Fruit fly (Drosophila melanogaster) whole organism, wandering third instar larva: ENCODE data around the gene CG45413.

Experiments
- Abd-B ChIP-seq: fragments of >200 bp; optimal IDR thresholded peaks from 2 replicates; lab custom pipeline; 2017; ENCODE audit warnings: missing biosample characterization, missing genetic modification characterization
- CG32264 ChIP-seq: fragments of 200-800 bp; sonication (Bioruptor generic); optimal IDR thresholded peaks from 2 replicates; lab custom pipeline; 2016; ENCODE audit warnings: missing biosample characterization, missing genetic modification characterization
- CG9705 ChIP-seq: fragments of 200-800 bp; sonication (Bioruptor generic); optimal IDR thresholded peaks from 2 replicates; lab custom pipeline; 2018; ENCODE audit warnings: missing biosample characterization, mild to moderate bottlenecking, missing genetic modification characterization
- CrebA ChIP-seq: fragments of 200-800 bp; sonication (Bioruptor generic); optimal IDR thresholded peaks from 2 replicates; lab custom pipeline; 2016; ENCODE audit warnings: missing biosample characterization, mild to moderate bottlenecking, missing genetic modification characterization, borderline replicate concordance
- Dfd ChIP-seq: fragments of >200 bp; optimal IDR thresholded peaks from 2 replicates; lab custom pipeline; 2017; ENCODE audit warnings: missing biosample characterization, missing genetic modification characterization
- Dif ChIP-seq: fragments of 200-275, 200-300 bp; sonication (Bioruptor generic); optimal IDR thresholded peaks from 2 replicates; lab custom pipeline; 2018; ENCODE audit warnings: missing biosample characterization, missing genetic modification characterization; ENCODE audit not compliant: partially characterized antibody
- HLH106 ChIP-seq: fragments of 200-800 bp; optimal IDR thresholded peaks from 3 replicates; lab custom pipeline; 2019; ENCODE audit warnings: missing biosample characterization, mild to moderate bottlenecking, missing genetic modification characterization, moderate library complexity
- Hnf4 ChIP-seq: fragments of 200-800 bp; sonication (Bioruptor generic); optimal IDR thresholded peaks from 2 replicates; lab custom pipeline; 2016; ENCODE audit warnings: missing biosample characterization, mild to moderate bottlenecking, missing genetic modification characterization
- Hr78 ChIP-seq: fragments of >200 bp; optimal IDR thresholded peaks from 2 replicates; lab custom pipeline; 2017; ENCODE audit warnings: missing biosample characterization, missing genetic modification characterization
- Jra ChIP-seq: sonication (Bioruptor generic); optimal IDR thresholded peaks from 2 replicates; lab custom pipeline; 2016; ENCODE audit warnings: missing biosample characterization, missing genetic modification characterization
- Mio ChIP-seq: sonication (Bioruptor generic); optimal IDR thresholded peaks from 2 replicates; lab custom pipeline; 2016; ENCODE audit warnings: missing biosample characterization, missing genetic modification characterization
- Myc ChIP-seq: fragments of >200 bp; optimal IDR thresholded peaks from 2 replicates; lab custom pipeline; 2017
- N ChIP-seq: fragments of >200 bp; optimal IDR thresholded peaks from 2 replicates; lab custom pipeline; 2018; ENCODE audit warnings: missing biosample characterization, missing external identifiers, missing genetic modification characterization
- OdsH ChIP-seq: fragments of 200-800 bp; sonication (Bioruptor generic); optimal IDR thresholded peaks from 2 replicates; lab custom pipeline; 2016; ENCODE audit warnings: missing biosample characterization, mild to moderate bottlenecking, missing genetic modification characterization
- Rel ChIP-seq, 2 experiments: fragments of 200-800 bp; sonication (Bioruptor generic) in 1 of 2; optimal IDR thresholded peaks; 2 replicates in 1 of 2; 3 replicates in 1 of 2; lab custom pipeline; 2016 to 2019; ENCODE audit warnings: mild to moderate bottlenecking in 2 of 2, missing biosample characterization in 2 of 2, missing genetic modification characterization in 2 of 2, moderate library complexity in 1 of 2
- Vsx2 ChIP-seq: fragments of 200-300, 225-300 bp; sonication (Bioruptor generic); optimal IDR thresholded peaks from 2 replicates; lab custom pipeline; 2018; ENCODE audit warnings: missing biosample characterization, missing genetic modification characterization; ENCODE audit not compliant: partially characterized antibody
- brk ChIP-seq: fragments of 200-800 bp; sonication (Bioruptor generic); optimal IDR thresholded peaks from 2 replicates; lab custom pipeline; 2016; ENCODE audit warnings: missing biosample characterization, mild to moderate bottlenecking, missing genetic modification characterization
- dmrt93B ChIP-seq: fragments of 200-800 bp; sonication (Bioruptor generic); optimal IDR thresholded peaks from 2 replicates; lab custom pipeline; 2018; ENCODE audit warnings: missing biosample characterization, mild to moderate bottlenecking, missing genetic modification characterization
- dsf ChIP-seq: sonication (Bioruptor generic); optimal IDR thresholded peaks from 2 replicates; lab custom pipeline; 2016; ENCODE audit warnings: missing biosample characterization, missing genetic modification characterization, borderline replicate concordance
- ey ChIP-seq: fragments of 200-800 bp; sonication (Bioruptor generic); optimal IDR thresholded peaks from 2 replicates; lab custom pipeline; 2016; ENCODE audit warnings: missing biosample characterization, missing genetic modification characterization
- foxo ChIP-seq, 2 experiments: fragments of 200-800 bp; sonication (Bioruptor generic); optimal IDR thresholded peaks; 2 replicates in 1 of 2; 3 replicates in 1 of 2; lab custom pipeline; 2016 to 2017; ENCODE audit warnings: missing biosample characterization in 2 of 2, missing genetic modification characterization in 2 of 2
- fru ChIP-seq: fragments of 200-800 bp; sonication (Bioruptor generic); optimal IDR thresholded peaks from 3 replicates; lab custom pipeline; 2016; ENCODE audit warnings: missing biosample characterization, mild to moderate bottlenecking, missing genetic modification characterization
- h ChIP-seq: fragments of 200-800 bp; sonication (Bioruptor generic); optimal IDR thresholded peaks from 3 replicates; lab custom pipeline; 2016; ENCODE audit warnings: missing biosample characterization, mild to moderate bottlenecking, missing genetic modification characterization
- jim ChIP-seq: fragments of 175-275, 200-325 bp; sonication (Bioruptor generic); optimal IDR thresholded peaks from 2 replicates; lab custom pipeline; 2016; ENCODE audit warnings: missing biosample characterization, mild to moderate bottlenecking, missing genetic modification characterization
- lola ChIP-seq: fragments of >200 bp; optimal IDR thresholded peaks from 2 replicates; lab custom pipeline; 2017; ENCODE audit warnings: missing biosample characterization, missing genetic modification characterization
- pan ChIP-seq: fragments of >200 bp; optimal IDR thresholded peaks from 2 replicates; lab custom pipeline; 2017
- rgr ChIP-seq: fragments of 200-800 bp; sonication (Bioruptor generic); optimal IDR thresholded peaks from 3 replicates; lab custom pipeline; 2016; ENCODE audit warnings: missing biosample characterization, mild to moderate bottlenecking, missing genetic modification characterization
- sage ChIP-seq: fragments of 200-800 bp; sonication (Bioruptor generic); optimal IDR thresholded peaks from 2 replicates; lab custom pipeline; 2016; ENCODE audit warnings: missing biosample characterization, mild to moderate bottlenecking, missing genetic modification characterization
- sv ChIP-seq: fragments of 200-800 bp; sonication (Bioruptor generic); optimal IDR thresholded peaks from 3 replicates; lab custom pipeline; 2016; ENCODE audit warnings: missing biosample characterization, missing genetic modification characterization
- tai ChIP-seq: sonication (Bioruptor generic); optimal IDR thresholded peaks from 2 replicates; lab custom pipeline; 2016; ENCODE audit warnings: missing biosample characterization, missing genetic modification characterization
- usp ChIP-seq: fragments of >200 bp; optimal IDR thresholded peaks from 2 replicates; lab custom pipeline; 2017; ENCODE audit warnings: missing biosample characterization, missing genetic modification characterization

CG45413 gene

dm6 chr3L:6934799-6935318, 3.1 kb upstream of the CG45413 start:
- TF ChIP-seq ey (GFP tag; lab: Kevin White, UChicago) (no peak), h (GFP tag; lab: Kevin White, UChicago) (no peak), Rel (GFP tag; optimal IDR thresholded peaks at IDR 0.05; lab: Kevin White, UChicago) (no peak), Rel (tag; optimal IDR thresholded peaks at IDR 0.05; lab: Kevin White, UChicago) (no peak)

dm6 chr3L:6932626-6933025, 876 bp upstream of the CG45413 start, which contains the start of gene CG14820:
CG14820 (plus strand) TSS chr3L:6932926.
- no peak for TF ChIP-seq CG32264 (GFP tag; lab: Kevin White, UChicago)
- TF ChIP-seq lola (GFP tag; lab: Kevin White, UChicago), result no peak
- no peak for TF ChIP-seq Vsx2
- no peak for TF ChIP-seq usp (GFP tag; lab: Kevin White, UChicago)
- TF ChIP-seq HLH106 (tag; lab: Kevin White, UChicago), result no peak
- TF ChIP-seq dsf (GFP tag; lab: Kevin White, UChicago), result no peak
- TF ChIP-seq Hr78 (GFP tag; lab: Kevin White, UChicago), result no peak
- TF ChIP-seq Hnf4 (GFP tag; lab: Kevin White, UChicago), result no peak
- no peak for TF ChIP-seq pan (lab: Kevin White, UChicago)
- no peak for TF ChIP-seq Jra (GFP tag; lab: Kevin White, UChicago)
- TF ChIP-seq Dif (GFP tag; lab: Kevin White, UChicago), result no peak
- TF ChIP-seq jim (GFP tag; lab: Kevin White, UChicago), result no peak
- no peak for TF ChIP-seq dmrt93B (GFP tag; lab: Kevin White, UChicago)
- TF ChIP-seq Rel (GFP tag; optimal IDR thresholded peaks at IDR 0.05; lab: Kevin White, UChicago), result no peak
- TF ChIP-seq Rel (tag; optimal IDR thresholded peaks at IDR 0.05; lab: Kevin White, UChicago), result no peak
- TF ChIP-seq sage, result no peak
- TF ChIP-seq CG9705 (GFP tag; lab: Kevin White, UChicago), result no peak
- TF ChIP-seq Mio, result no peak
- no peak for TF ChIP-seq foxo (GFP tag; optimal IDR thresholded peaks at IDR 0.05; lab: Kevin White, UChicago)
- TF ChIP-seq, all 38 proteins: peak for 0

- TF ChIP-seq N (GFP tag; lab: Kevin White, UChicago) (peak; percentile 29), dmrt93B (GFP tag; lab: Kevin White, UChicago) (no peak), fru (GFP tag; lab: Kevin White, UChicago) (no peak), Dif (GFP tag; lab: Kevin White, UChicago) (no peak), Dfd (GFP tag; lab: Kevin White, UChicago) (peak; percentile 10), OdsH (GFP tag; lab: Kevin White, UChicago) (no peak), sv (GFP tag; lab: Kevin White, UChicago) (no peak)
These were observed 5.9 kb downstream of the CG45413 start for dm6 chr3L:6925843-6926242.

dm6 chr3L:6919213-6919612, 12.5 kb downstream of the CG45413 start:
- no peak for TF ChIP-seq pan (lab: Kevin White, UChicago)
- TF ChIP-seq Mio, result no peak
- TF ChIP-seq tai (GFP tag; lab: Kevin White, UChicago), result no peak
- TF ChIP-seq ey (GFP tag; lab: Kevin White, UChicago), result no peak
- no peak for TF ChIP-seq Hr78 (GFP tag; lab: Kevin White, UChicago)
- TF ChIP-seq fru (GFP tag; lab: Kevin White, UChicago), result no peak
- no peak for TF ChIP-seq Abd-B (GFP tag; lab: Kevin White, UChicago)
- no peak for TF ChIP-seq rgr
- no peak for TF ChIP-seq lola (GFP tag; lab: Kevin White, UChicago)
- TF ChIP-seq brk (GFP tag; lab: Kevin White, UChicago), result no peak
- TF ChIP-seq Myc (lab: Kevin White, UChicago), result no peak
- no peak for TF ChIP-seq N (GFP tag; lab: Kevin White, UChicago)
- TF ChIP-seq, all 38 proteins: peak for 0

dm6 chr3L:6914776-6915175, 17.0 kb downstream of the CG45413 start, which contains the start of gene Prat2:
Prat2 (minus strand) TSS chr3L:6914876.
- no peak for TF ChIP-seq Vsx2
- TF ChIP-seq Mio, result no peak
- no peak for TF ChIP-seq Rel (GFP tag; optimal IDR thresholded peaks at IDR 0.05; lab: Kevin White, UChicago)
- TF ChIP-seq Rel (tag; optimal IDR thresholded peaks at IDR 0.05; lab: Kevin White, UChicago), result peak; percentile 67
- no peak for TF ChIP-seq CrebA (GFP tag; lab: Kevin White, UChicago)
- TF ChIP-seq CG9705 (GFP tag; lab: Kevin White, UChicago), result no peak
